Fruit fly (Drosophila melanogaster) whole organism, embryonic: ENCODE data around the gene Best2.

ENCODE experiments used
- CG10274 ChIP-seq: fragments of 200-800 bp; sonication (Bioruptor generic); optimal IDR thresholded peaks from 3 replicates; lab custom pipeline; 2017; ENCODE audit warnings: missing biosample characterization, mild to moderate bottlenecking, missing genetic modification characterization
- CG11695 ChIP-seq: fragments of 200-800 bp; sonication (Bioruptor generic); IDR thresholded peaks from 3 replicates; pipeline ENCODE4 v1.3.6; 2022; ENCODE audit warnings: missing biosample characterization, missing genetic modification characterization
- CG12769 ChIP-seq: fragments of 200-800 bp; sonication (Bioruptor generic); optimal IDR thresholded peaks from 2 replicates; lab custom pipeline; 2019; ENCODE audit warnings: missing biosample characterization, mild to moderate bottlenecking, missing genetic modification characterization, moderate library complexity
- CG13894 ChIP-seq: fragments of 200-800 bp; sonication (Bioruptor generic); optimal IDR thresholded peaks from 3 replicates; lab custom pipeline; 2018; ENCODE audit warnings: missing biosample characterization, mild to moderate bottlenecking, missing genetic modification characterization, moderate library complexity
- CG14860 ChIP-seq: fragments of 200-800 bp; sonication (Bioruptor generic); IDR thresholded peaks from 3 replicates; pipeline ENCODE4 v1.3.6; 2022; ENCODE audit warnings: missing biosample characterization, missing genetic modification characterization; ENCODE audit not compliant: partially characterized antibody
- CG17359 ChIP-seq: fragments of 200-800 bp; sonication (Bioruptor generic); optimal IDR thresholded peaks from 3 replicates; lab custom pipeline; 2018; ENCODE audit warnings: missing biosample characterization, mild to moderate bottlenecking, missing genetic modification characterization, moderate library complexity
- CG17361 ChIP-seq: fragments of 200-800 bp; sonication (Bioruptor generic); IDR thresholded peaks from 3 replicates; pipeline ENCODE4 v1.3.6; 2022; ENCODE audit warnings: missing biosample characterization, missing genetic modification characterization
- CG1832 ChIP-seq: fragments of 200-800 bp; sonication (Bioruptor generic); optimal IDR thresholded peaks from 2 replicates; lab custom pipeline; 2017; ENCODE audit warnings: missing biosample characterization, mild to moderate bottlenecking, missing genetic modification characterization, inconsistent platforms
- CG2199 ChIP-seq: fragments of 200-800 bp; sonication (Bioruptor generic); IDR thresholded peaks from 3 replicates; pipeline ENCODE4 v1.3.6; 2022; ENCODE audit warnings: missing biosample characterization, missing genetic modification characterization
- CG30431 ChIP-seq: fragments of 200-800 bp; sonication (Bioruptor generic); optimal IDR thresholded peaks from 2 replicates; lab custom pipeline; 2017; ENCODE audit warnings: missing biosample characterization, missing genetic modification characterization
- CG31365 ChIP-seq: fragments of 200-800 bp; sonication (Bioruptor generic); optimal IDR thresholded peaks from 2 replicates; lab custom pipeline; 2018; ENCODE audit warnings: missing biosample characterization, mild to moderate bottlenecking, missing genetic modification characterization
- CG32532 ChIP-seq: fragments of 200-800 bp; sonication (Bioruptor generic); IDR thresholded peaks from 2 replicates; pipeline ENCODE4 v1.3.6; 2022; ENCODE audit warnings: missing biosample characterization, missing genetic modification characterization
- CG3726 ChIP-seq: fragments of 200-800 bp; sonication (Bioruptor generic); IDR thresholded peaks from 3 replicates; pipeline ENCODE4, ENCODE4 v1.3.6; 2022; ENCODE audit warnings: missing biosample characterization, missing genetic modification characterization
- CG4424 ChIP-seq: fragments of 200-800 bp; sonication (Bioruptor generic); optimal IDR thresholded peaks from 3 replicates; lab custom pipeline; 2016; ENCODE audit warnings: missing biosample characterization, missing genetic modification characterization
- CG4617 ChIP-seq: fragments of 200-800 bp; sonication (Bioruptor generic); optimal IDR thresholded peaks from 3 replicates; lab custom pipeline; 2016; ENCODE audit warnings: missing biosample characterization, missing genetic modification characterization, borderline replicate concordance
- Doc2 ChIP-seq: fragments of 200-800 bp; sonication (Bioruptor generic); IDR thresholded peaks from 2 replicates; pipeline ENCODE4 v1.3.6; 2022; ENCODE audit warnings: missing biosample characterization, missing genetic modification characterization
- Drgx ChIP-seq: fragments of 200-800 bp; sonication (Bioruptor generic); IDR thresholded peaks from 2 replicates; pipeline ENCODE4 v1.3.6; 2022; ENCODE audit warnings: missing biosample characterization, missing genetic modification characterization
- Hey ChIP-seq: fragments of 200-800 bp; sonication (Bioruptor generic); optimal IDR thresholded peaks from 3 replicates; lab custom pipeline; 2018; ENCODE audit warnings: missing biosample characterization, mild to moderate bottlenecking, missing genetic modification characterization
- Hsf ChIP-seq: fragments of 200-800 bp; sonication (Bioruptor generic); optimal IDR thresholded peaks from 3 replicates; lab custom pipeline; 2016; ENCODE audit warnings: missing biosample characterization, missing genetic modification characterization
- Med ChIP-seq: fragments of 200-800 bp; sonication (Bioruptor generic); peaks from one replicate; lab custom pipeline; 2016; ENCODE audit warnings: missing biosample characterization, missing genetic modification characterization, mild to moderate bottlenecking, inconsistent platforms, moderate library complexity
- Sox102F ChIP-seq: fragments of 200-800 bp; sonication (Bioruptor generic); optimal IDR thresholded peaks from 2 replicates; lab custom pipeline; 2018; ENCODE audit warnings: missing biosample characterization, mild to moderate bottlenecking, missing genetic modification characterization, moderate library complexity
- Sry-δ ChIP-seq: fragments of 200-800 bp; sonication (Bioruptor generic); optimal IDR thresholded peaks from 2 replicates; lab custom pipeline; 2016; ENCODE audit warnings: missing biosample characterization, missing genetic modification characterization
- cg ChIP-seq: fragments of 200-800 bp; sonication (Bioruptor generic); optimal IDR thresholded peaks from 3 replicates; lab custom pipeline; 2019; ENCODE audit warnings: missing biosample characterization, mild to moderate bottlenecking, missing genetic modification characterization, moderate library complexity
- chinmo ChIP-seq: fragments of 200-800 bp; sonication (Bioruptor generic); IDR thresholded peaks from 4 replicates; pipeline ENCODE4 v1.3.6; 2022; ENCODE audit warnings: missing biosample characterization, missing genetic modification characterization; ENCODE audit not compliant: partially characterized antibody
- dan ChIP-seq: fragments of 200-800 bp; sonication (Bioruptor generic); IDR thresholded peaks from 2 replicates; pipeline ENCODE4 v1.3.6; 2022; ENCODE audit warnings: missing biosample characterization, missing genetic modification characterization
- emc ChIP-seq: fragments of 200-800 bp; sonication (Bioruptor generic); optimal IDR thresholded peaks from 2 replicates; lab custom pipeline; 2016; ENCODE audit warnings: missing biosample characterization, missing genetic modification characterization
- ems ChIP-seq: fragments of 200-800 bp; sonication (Bioruptor generic); optimal IDR thresholded peaks from 3 replicates; lab custom pipeline; 2016; ENCODE audit warnings: missing biosample characterization, missing genetic modification characterization
- eve ChIP-seq, 2 experiments: fragments of >200 bp; optimal IDR thresholded peaks; 2 replicates each; lab custom pipeline; 2017; ENCODE audit warnings: missing biosample characterization in 2 of 2, missing genetic modification characterization in 2 of 2
- gcm2 ChIP-seq: fragments of 200-800 bp; sonication (Bioruptor generic); optimal IDR thresholded peaks from 2 replicates; lab custom pipeline; 2016; ENCODE audit warnings: missing biosample characterization, missing genetic modification characterization
- gem ChIP-seq: fragments of 200-800 bp; sonication (Bioruptor generic); optimal IDR thresholded peaks from 2 replicates; lab custom pipeline; 2019; ENCODE audit warnings: missing biosample characterization, mild to moderate bottlenecking, missing genetic modification characterization, moderate library complexity
- gfzf ChIP-seq: fragments of 200-800 bp; sonication (Bioruptor generic); optimal IDR thresholded peaks from 2 replicates; lab custom pipeline; 2016; ENCODE audit warnings: missing biosample characterization, mild to moderate bottlenecking, missing genetic modification characterization, moderate library complexity
- grau ChIP-seq: fragments of 200-800 bp; optimal IDR thresholded peaks from 3 replicates; lab custom pipeline; 2019; ENCODE audit warnings: missing biosample characterization, mild to moderate bottlenecking, missing genetic modification characterization, moderate library complexity
- gt ChIP-seq: fragments of 200-800 bp; sonication (Bioruptor generic); IDR thresholded peaks from 2 replicates; pipeline ENCODE4 v1.3.6; 2022; ENCODE audit warnings: missing biosample characterization, missing genetic modification characterization
- lab ChIP-seq: fragments of 200-800 bp; sonication (Bioruptor generic); optimal IDR thresholded peaks from 3 replicates; lab custom pipeline; 2017; ENCODE audit warnings: missing biosample characterization, missing genetic modification characterization, mild to moderate bottlenecking, moderate library complexity, missing genetic modification reagents
- lilli ChIP-seq: fragments of 200-800 bp; sonication (Bioruptor generic); optimal IDR thresholded peaks from 3 replicates; lab custom pipeline; 2016; ENCODE audit warnings: missing biosample characterization, missing genetic modification characterization
- prd ChIP-seq, 3 experiments: fragments of >200 bp in 2 of 3; fragments of 200-800 bp in 1 of 3; sonication (Bioruptor generic) in 1 of 3; optimal IDR thresholded peaks in 2 of 3; IDR thresholded peaks in 1 of 3; 2 replicates in 2 of 3; 3 replicates in 1 of 3; pipeline versions ENCODE4 v1.3.6 to Lab custom; 2017 to 2022; ENCODE audit warnings: missing biosample characterization in 1 of 3, missing genetic modification characterization in 1 of 3
- row ChIP-seq: fragments of 200-800 bp; sonication (Bioruptor generic); IDR thresholded peaks from 3 replicates; pipeline ENCODE4 v1.3.6; 2022; ENCODE audit warnings: missing biosample characterization, missing genetic modification characterization
- schlank ChIP-seq: fragments of 200-800 bp; sonication (Bioruptor generic); optimal IDR thresholded peaks from 2 replicates; lab custom pipeline; 2018; ENCODE audit warnings: missing biosample characterization, mild to moderate bottlenecking, missing genetic modification characterization
- sd ChIP-seq: fragments of 200-800 bp; sonication (Bioruptor generic); optimal IDR thresholded peaks from 3 replicates; lab custom pipeline; 2018; ENCODE audit warnings: missing biosample characterization, mild to moderate bottlenecking, missing genetic modification characterization, moderate library complexity
- sens ChIP-seq: fragments of 200-800 bp; sonication (Bioruptor generic); peaks from one replicate; lab custom pipeline; 2016; ENCODE audit warnings: missing biosample characterization, missing genetic modification characterization
- ssp ChIP-seq: fragments of 200-800 bp; sonication (Bioruptor generic); IDR thresholded peaks from 2 replicates; pipeline ENCODE4 v1.3.6; 2022; ENCODE audit warnings: missing biosample characterization, missing genetic modification characterization
- stwl ChIP-seq: fragments of 200-800 bp; sonication (Bioruptor generic); optimal IDR thresholded peaks from 3 replicates; lab custom pipeline; 2018; ENCODE audit warnings: missing biosample characterization, mild to moderate bottlenecking, missing genetic modification characterization, moderate library complexity
- toy ChIP-seq: fragments of 200-800 bp; sonication (Bioruptor generic); IDR thresholded peaks from 2 replicates; pipeline ENCODE4 v1.3.6; 2022; ENCODE audit warnings: missing biosample characterization, missing genetic modification characterization
- z ChIP-seq: fragments of 200-800 bp; sonication (Bioruptor generic); IDR thresholded peaks from 3 replicates; pipeline ENCODE4 v1.3.6; 2022; ENCODE audit warnings: missing biosample characterization, missing genetic modification characterization

Best2 gene

DNA sequence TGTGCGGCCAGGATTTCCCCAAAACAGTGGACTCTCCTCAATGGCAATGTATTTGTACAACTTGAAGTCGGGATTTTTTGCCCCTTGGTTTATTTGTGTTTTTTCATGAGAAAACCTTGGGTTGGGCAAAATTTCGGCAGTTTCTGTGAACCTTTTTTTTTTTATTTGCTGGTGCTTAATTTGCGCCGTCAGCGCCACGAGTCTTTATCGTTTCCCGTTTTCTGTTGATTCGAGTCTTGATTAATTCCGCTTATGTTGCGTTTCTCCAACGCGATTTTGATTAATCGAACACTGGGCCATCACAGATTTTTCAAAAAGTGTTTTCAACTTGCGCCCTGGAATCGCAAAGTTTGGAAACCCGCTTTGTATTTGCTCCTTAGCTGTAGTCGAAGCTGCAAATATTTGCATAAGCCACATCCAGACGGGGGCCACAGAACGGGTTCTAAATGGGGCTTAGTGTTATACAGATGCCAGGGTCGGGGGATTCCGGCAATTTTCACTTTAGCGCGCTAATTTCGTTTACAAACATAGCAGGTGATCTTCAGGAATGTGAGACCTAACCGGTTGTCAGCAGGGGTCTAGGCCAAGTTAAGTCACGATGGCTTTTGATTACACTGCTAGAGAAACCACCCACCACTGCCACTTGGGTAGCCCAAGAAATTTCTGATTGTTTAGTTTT lies 1.9 kb downstream of the Best2 start:
- TF ChIP-seq chinmo (GFP tag; lab: Robert Waterston, UW) (peak; percentile 72; the same call in 1 of the 4 replicates), CG10274 (GFP tag; lab: Kevin White, UChicago) (peak; percentile 18), Med (GFP tag; lab: Kevin White, UChicago) (peak; percentile 11), CG13894 (tag; lab: Kevin White, UChicago) (peak; percentile 37), z (GFP tag; lab: Robert Waterston, UW) (no peak), emc (GFP tag; lab: Kevin White, UChicago) (no peak), CG12769 (tag; lab: Kevin White, UChicago) (peak; percentile 17), Hey (tag; lab: Kevin White, UChicago) (no peak), toy (no peak), sd (tag; lab: Kevin White, UChicago) (peak; percentile 92)

dm6 chr3L:6253730-6254129 lies 2.7 kb downstream of the Best2 start:
- peak; percentile 32 for TF ChIP-seq sd (tag; lab: Kevin White, UChicago)
- 0 out of 3 replicates have a peak, but pooled peaks have one; percentile 18 for TF ChIP-seq row (GFP tag; lab: Robert Waterston, UW)
- no peak for TF ChIP-seq CG4424 (GFP tag; lab: Kevin White, UChicago)
- TF ChIP-seq Sox102F (GFP tag; lab: Kevin White, UChicago) = no peak
- TF ChIP-seq gcm2 (GFP tag; lab: Kevin White, UChicago) = no peak
- no peak for TF ChIP-seq CG30431
- peak; percentile 55 for TF ChIP-seq grau (tag; lab: Kevin White, UChicago)
- TF ChIP-seq Doc2 (GFP tag; lab: Robert Waterston, UW) = no peak
- no peak for TF ChIP-seq schlank (tag; lab: Kevin White, UChicago)

- TF ChIP-seq CG17361 (GFP tag; lab: Robert Waterston, UW) (no peak), Sry-δ (no peak), cg (peak; percentile 53), Drgx (GFP tag; lab: Robert Waterston, UW) (peak; percentile 63), ssp (GFP tag; lab: Robert Waterston, UW) (no peak), Hsf (no peak), CG4617 (no peak), gem (tag; lab: Kevin White, UChicago) (no peak), CG32532 (GFP tag; lab: Robert Waterston, UW) (no peak), prd (optimal IDR thresholded peaks at IDR 0.05; lab: Kevin White, UChicago) (no peak), prd (GFP tag; IDR thresholded peaks at IDR 0.05; lab: Robert Waterston, UW) (no peak), z (GFP tag; lab: Robert Waterston, UW) (no peak), ems (GFP tag; lab: Kevin White, UChicago) (no peak), CG14860 (GFP tag; lab: Robert Waterston, UW) (no peak), CG31365 (tag; lab: Kevin White, UChicago) (no peak), eve (GFP tag; optimal IDR thresholded peaks at IDR 0.05; lab: Kevin White, UChicago) (no peak), CG1832 (no peak), chinmo (GFP tag; lab: Robert Waterston, UW) (peak; percentile 76; the same call in 1 of the 4 replicates), stwl (tag; lab: Kevin White, UChicago) (no peak), CG3726 (no peak), gfzf (no peak), lab (GFP tag; lab: Kevin White, UChicago) (no peak), CG17359 (tag; lab: Kevin White, UChicago) (no peak), gt (GFP tag; lab: Robert Waterston, UW) (no peak), lilli (GFP tag; lab: Kevin White, UChicago) (no peak), dan (GFP tag; lab: Robert Waterston, UW) (no peak), CG11695 (GFP tag; lab: Robert Waterston, UW) (no peak), sens (GFP tag; lab: Kevin White, UChicago) (no peak), CG2199 (GFP tag; lab: Robert Waterston, UW) (no peak)
Observed at dm6 chr3L:6249178-6250078, 7.0 kb downstream of the Best2 start.
